Worm (Caenorhabditis elegans) whole organism, young adult: Measurements from ENCODE around the gene F01D5.3.
"Not testable (repeated sequence)": the region's sequence is repeated elsewhere in the genome, so short reads cannot be mapped to it uniquely, and the experiment has no call there.

Source experiments
- B0261.1 ChIP-seq: sonication (generic microtip); optimal IDR thresholded peaks from 2 replicates; lab custom pipeline; 2016; ENCODE audit warnings: mild to moderate bottlenecking, missing genetic modification characterization, moderate library complexity, missing compliant biosample characterization
- C06A6.2 ChIP-seq: fragments of 200-800 bp; sonication (Bioruptor generic); conservative IDR thresholded peaks from 2 replicates; pipeline ENCODE4 v1.3.6; 2022; ENCODE audit warnings: missing genetic modification characterization, missing compliant biosample characterization
- F23B12.7 ChIP-seq: sonication (generic microtip); optimal IDR thresholded peaks from 2 replicates; lab custom pipeline; 2017; ENCODE audit warnings: missing genetic modification characterization, mild to moderate bottlenecking, missing compliant biosample characterization, antibody characterized with exemption, moderate library complexity; ENCODE audit not compliant: insufficient read depth
- F37B4.10 ChIP-seq: fragments of 200-800 bp; sonication (Bioruptor generic); IDR thresholded peaks from 2 replicates; pipeline ENCODE4 v1.3.6; 2022; ENCODE audit warnings: missing genetic modification characterization, missing compliant biosample characterization
- F39B2.1 ChIP-seq: fragments of 200-800 bp; sonication (Bioruptor generic); IDR thresholded peaks from 2 replicates; pipeline ENCODE4 v1.3.6; 2022; ENCODE audit warnings: missing genetic modification reagents, missing genetic modification characterization, missing compliant biosample characterization
- T26A5.8 ChIP-seq: sonication (generic microtip); optimal IDR thresholded peaks from 2 replicates; lab custom pipeline; 2016; ENCODE audit warnings: missing genetic modification characterization, missing compliant biosample characterization
- Y53F4B.3 ChIP-seq: fragments of 200-800 bp; sonication (Bioruptor generic); IDR thresholded peaks from 2 replicates; pipeline ENCODE4 v1.3.6; 2022; ENCODE audit warnings: missing genetic modification reagents, missing genetic modification characterization, missing compliant biosample characterization
- Y56A3A.18 ChIP-seq: fragments of 200-800 bp; sonication (Bioruptor generic); IDR thresholded peaks from 2 replicates; pipeline ENCODE4 v1.3.6; 2022; ENCODE audit warnings: missing genetic modification reagents, missing genetic modification characterization, missing compliant biosample characterization
- cebp-1 ChIP-seq, 2 experiments: fragments of 200-800 bp in 1 of 2; sonication (Bioruptor generic) in 1 of 2; sonication (generic microtip) in 1 of 2; IDR thresholded peaks in 1 of 2; optimal IDR thresholded peaks in 1 of 2; 2 replicates each; pipeline versions ENCODE4 v1.3.6 to Lab custom; 2017 to 2022; ENCODE audit warnings: missing compliant biosample characterization in 2 of 2, missing genetic modification characterization in 2 of 2, mild to moderate bottlenecking in 1 of 2, missing genetic modification reagents in 1 of 2, moderate library complexity in 1 of 2
- ceh-79 ChIP-seq: sonication (generic microtip); optimal IDR thresholded peaks from 2 replicates; lab custom pipeline; 2017; ENCODE audit warnings: mild to moderate bottlenecking, missing genetic modification characterization, missing compliant biosample characterization
- egl-18 ChIP-seq: fragments of 200-800 bp; sonication (Bioruptor generic); IDR thresholded peaks from 2 replicates; pipeline ENCODE4 v1.3.6; 2022; ENCODE audit warnings: missing genetic modification reagents, missing genetic modification characterization, missing compliant biosample characterization
- egl-44 ChIP-seq: fragments of 200-800 bp; sonication (Bioruptor generic); IDR thresholded peaks from 2 replicates; pipeline ENCODE4 v1.3.6; 2022; ENCODE audit warnings: missing genetic modification reagents, missing genetic modification characterization, missing compliant biosample characterization
- egrh-3 ChIP-seq: fragments of 200-800 bp; sonication (Bioruptor generic); IDR thresholded peaks from 2 replicates; pipeline ENCODE4 v1.3.6; 2022; ENCODE audit warnings: missing genetic modification reagents, missing genetic modification characterization, missing compliant biosample characterization
- ets-4 ChIP-seq: fragments of 200-800 bp; sonication (Bioruptor generic); optimal IDR thresholded peaks from 2 replicates; lab custom pipeline; 2018; ENCODE audit warnings: mild to moderate bottlenecking, missing genetic modification characterization, missing compliant biosample characterization
- hsf-1 ChIP-seq: fragments of 200-800 bp; sonication (Bioruptor generic); IDR thresholded peaks from 2 replicates; pipeline ENCODE4 v1.3.6; 2022; ENCODE audit warnings: missing genetic modification reagents, missing genetic modification characterization, missing compliant biosample characterization
- lag-1 ChIP-seq: fragments of 200-800 bp; sonication (Bioruptor generic); IDR thresholded peaks from 2 replicates; pipeline ENCODE4 v1.3.6; 2022; ENCODE audit warnings: missing genetic modification reagents, missing genetic modification characterization, missing compliant biosample characterization
- madf-8 ChIP-seq: fragments of 200-800 bp; sonication (Bioruptor generic); conservative IDR thresholded peaks from 2 replicates; pipeline ENCODE4 v1.3.6; 2022; ENCODE audit warnings: missing genetic modification reagents, missing genetic modification characterization, missing compliant biosample characterization
- mcd-1 ChIP-seq: fragments of 200-800 bp; sonication (Bioruptor generic); IDR thresholded peaks from 2 replicates; pipeline ENCODE4 v1.3.6; 2022; ENCODE audit warnings: missing genetic modification reagents, missing genetic modification characterization, missing compliant biosample characterization
- mel-28 ChIP-seq: sonication (generic microtip); optimal IDR thresholded peaks from 2 replicates; lab custom pipeline; 2016; ENCODE audit warnings: borderline replicate concordance, mild to moderate bottlenecking, missing genetic modification characterization, missing compliant biosample characterization
- nfyb-1 ChIP-seq: fragments of 200-800 bp; sonication (Bioruptor generic); IDR thresholded peaks from 2 replicates; pipeline ENCODE4 v1.3.6; 2022; ENCODE audit warnings: missing genetic modification reagents, missing genetic modification characterization, missing compliant biosample characterization
- nhr-179 ChIP-seq: sonication (generic microtip); optimal IDR thresholded peaks from 2 replicates; lab custom pipeline; 2016; ENCODE audit warnings: mild to moderate bottlenecking, missing genetic modification characterization, missing compliant biosample characterization
- nhr-80 ChIP-seq: sonication (generic microtip); optimal IDR thresholded peaks from 2 replicates; lab custom pipeline; 2016; ENCODE audit warnings: missing genetic modification characterization, missing compliant biosample characterization
- pha-4 ChIP-seq: fragments of 150-350 bp; sonication (generic microtip); optimal IDR thresholded peaks from 2 replicates; lab custom pipeline; 2014; ENCODE audit warnings: missing biosample characterization, missing genetic modification reagents, missing genetic modification characterization
- rcor-1 ChIP-seq: fragments of 200-800 bp; sonication (Bioruptor generic); IDR thresholded peaks from 2 replicates; pipeline ENCODE4 v1.3.6; 2022; ENCODE audit warnings: missing genetic modification reagents, missing genetic modification characterization, missing compliant biosample characterization
- repo-1 ChIP-seq: sonication (generic microtip); optimal IDR thresholded peaks from 2 replicates; lab custom pipeline; 2017; ENCODE audit warnings: mild to moderate bottlenecking, missing genetic modification characterization, missing compliant biosample characterization
- sea-2 ChIP-seq: fragments of 200-800 bp; sonication (Bioruptor generic); IDR thresholded peaks from 2 replicates; pipeline ENCODE4 v1.3.6; 2022; ENCODE audit warnings: missing genetic modification characterization, missing compliant biosample characterization
- snpc-4 ChIP-seq, 5 experiments: fragments of 150-350 bp in 1 of 5; sonication (generic microtip) in 4 of 5; optimal IDR thresholded peaks; 2 replicates each; lab custom pipeline; 2014 to 2018; ENCODE audit warnings: missing genetic modification characterization in 5 of 5, missing biosample characterization in 3 of 5, antibody characterized with exemption in 2 of 5, mild to moderate bottlenecking in 2 of 5, missing compliant biosample characterization in 2 of 5, missing genotype in 2 of 5, moderate library complexity in 2 of 5, missing genetic modification reagents in 1 of 5
- unc-130 ChIP-seq: sonication (generic microtip); optimal IDR thresholded peaks from 2 replicates; lab custom pipeline; 2016; ENCODE audit warnings: missing genetic modification reagents, missing genetic modification characterization, missing compliant biosample characterization
- xnd-1 ChIP-seq: sonication (generic microtip); optimal IDR thresholded peaks from 2 replicates; lab custom pipeline; 2016; ENCODE audit warnings: missing genotype, missing genetic modification reagents, missing genetic modification characterization, missing compliant biosample characterization
- zfh-2 ChIP-seq: fragments of 200-800 bp; sonication (Bioruptor generic); conservative IDR thresholded peaks from 2 replicates; pipeline ENCODE4 v1.3.6; 2022; ENCODE audit warnings: missing genetic modification reagents, missing genetic modification characterization, missing compliant biosample characterization
- zim-3 ChIP-seq: sonication (generic microtip); optimal IDR thresholded peaks from 2 replicates; lab custom pipeline; 2017; ENCODE audit warnings: mild to moderate bottlenecking, missing genetic modification characterization, moderate library complexity, missing compliant biosample characterization
- ztf-18 ChIP-seq: sonication (generic microtip); optimal IDR thresholded peaks from 2 replicates; lab custom pipeline; 2016; ENCODE audit warnings: missing genotype, mild to moderate bottlenecking, missing genetic modification characterization, missing compliant biosample characterization
- ztf-25 ChIP-seq: fragments of 200-800 bp; sonication (Bioruptor generic); IDR thresholded peaks from 2 replicates; pipeline ENCODE4 v1.3.6; 2022; ENCODE audit warnings: missing genetic modification reagents, missing genetic modification characterization, missing compliant biosample characterization

Gene F01D5.3

DNA sequence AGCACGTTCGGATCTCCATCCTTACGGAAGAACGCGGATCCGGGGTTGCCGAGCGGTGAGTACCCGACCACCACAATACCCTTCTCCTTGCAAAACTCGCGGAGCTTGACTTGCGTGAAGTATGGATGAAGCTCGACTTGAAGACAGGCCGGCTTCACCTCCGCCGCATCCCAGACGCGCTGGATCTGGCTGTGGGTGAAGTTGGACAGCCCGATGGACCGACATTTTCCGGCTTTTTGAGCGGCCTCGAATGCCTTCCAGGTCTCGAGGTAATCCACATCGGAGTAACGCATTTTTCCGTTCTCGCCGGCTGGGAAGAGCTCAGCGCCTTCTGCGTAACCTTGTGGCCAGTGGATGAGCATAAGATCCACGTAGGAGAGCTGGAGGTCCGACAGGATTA lies 27.7 kb downstream of the F01D5.3 start:
- TF ChIP-seq madf-8 (GFP tag; lab: Robert Waterston, UW) (no peak), unc-130 (GFP tag; lab: Kevin White, UChicago) (no peak), F37B4.10 (GFP tag; lab: Robert Waterston, UW) (0 out of 2 replicates have a peak, but pooled peaks have one; percentile 84), rcor-1 (GFP tag; lab: Robert Waterston, UW) (no peak), zfh-2 (GFP tag; lab: Robert Waterston, UW) (peak; percentile 55; the same call in 1 of the 2 replicates), F23B12.7 (no peak)
- TF ChIP-seq, all 124 proteins: peak for 2

DNA sequence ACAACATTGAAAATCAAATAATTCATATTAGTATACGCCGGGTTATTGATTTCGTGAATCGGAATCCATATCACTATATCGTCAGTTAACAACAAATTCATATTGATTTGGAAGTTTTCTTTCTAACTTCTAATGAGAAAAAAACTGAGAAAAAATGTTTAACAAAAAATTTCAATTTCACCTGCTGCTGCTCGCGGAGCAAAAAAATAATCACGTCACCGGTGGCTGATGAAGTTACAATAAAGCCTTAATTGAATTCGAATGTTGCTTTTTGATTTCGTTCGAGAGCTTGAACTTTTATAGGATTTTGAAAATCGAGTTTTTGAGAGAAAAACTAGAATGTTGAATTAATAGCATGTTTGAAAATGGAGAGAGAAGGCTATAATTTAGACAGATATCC lies 31.0 kb downstream of the F01D5.3 start, which contains the start of gene sre-43:
Gene sre-43 (minus strand): TSS at position 101 of the 400 bp plus-strand sequence.
- TF ChIP-seq sea-2: no peak

DNA sequence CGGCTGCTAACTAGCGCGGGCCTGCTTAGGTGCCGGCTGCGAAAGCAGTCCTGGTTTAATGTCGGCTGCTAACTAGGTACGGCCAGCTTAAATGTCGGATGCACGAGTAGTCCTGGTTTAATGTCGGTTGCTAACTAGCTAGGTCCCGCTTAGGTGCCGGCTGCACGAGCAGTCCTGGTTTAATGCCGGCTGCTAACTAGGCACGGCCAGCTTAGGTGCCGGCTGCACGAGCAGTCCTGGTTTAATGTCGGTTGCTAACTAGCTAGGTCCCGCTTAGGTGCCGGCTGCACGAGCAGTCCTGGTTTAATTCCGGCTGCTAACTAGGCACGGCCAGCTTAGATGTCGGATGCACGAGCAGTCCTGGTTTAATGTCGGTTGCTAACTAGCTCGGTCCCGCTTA lies 31.9 kb downstream of the F01D5.3 start:
- TF ChIP-seq zfh-2 (GFP tag; lab: Robert Waterston, UW): peak; percentile 51; the same call in 1 of the 2 replicates
- TF ChIP-seq lag-1 (GFP tag; lab: Robert Waterston, UW): 0 out of 2 replicates have a peak, but pooled peaks have one; percentile 40
- TF ChIP-seq egrh-3: peak; percentile 36; the same call in 1 of the 2 replicates
- not testable (repeated sequence) for TF ChIP-seq snpc-4 (GFP tag; optimal IDR thresholded peaks at IDR 0.05; lab: Kevin White, UChicago)
- peak in 1 of 4 experiments; percentile 47 for TF ChIP-seq snpc-4 (tag; optimal IDR thresholded peaks at IDR 0.05; lab: Kevin White, UChicago)
- TF ChIP-seq, all 124 proteins: peak for 4; not testable (repeated sequence) for 120

DNA sequence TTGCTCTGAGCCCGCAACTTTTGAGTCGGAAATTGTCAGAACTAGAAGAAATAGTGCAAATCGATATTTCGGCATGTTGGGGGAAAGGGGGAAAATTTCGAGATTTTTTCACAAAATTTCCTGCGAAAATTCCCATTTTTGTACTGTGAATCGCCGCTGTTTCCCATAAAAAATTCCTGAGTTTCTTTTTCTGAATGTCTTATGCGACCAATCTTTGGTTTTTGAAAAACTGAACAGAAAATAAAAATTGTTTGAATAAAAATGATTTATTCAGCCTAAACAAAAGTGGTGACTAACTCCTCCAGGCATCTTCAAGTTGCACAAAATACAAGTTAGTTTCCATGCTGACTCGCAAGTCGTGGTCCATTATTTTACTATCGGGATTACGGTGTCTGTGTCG lies 33.7 kb downstream of the F01D5.3 start, which contains the start of gene W07G1.7:
Gene W07G1.7 (minus strand): TSS at position 101 of the 400 bp plus-strand sequence.
- TF ChIP-seq zim-3 (tag; lab: Kevin White, UChicago): no peak

DNA sequence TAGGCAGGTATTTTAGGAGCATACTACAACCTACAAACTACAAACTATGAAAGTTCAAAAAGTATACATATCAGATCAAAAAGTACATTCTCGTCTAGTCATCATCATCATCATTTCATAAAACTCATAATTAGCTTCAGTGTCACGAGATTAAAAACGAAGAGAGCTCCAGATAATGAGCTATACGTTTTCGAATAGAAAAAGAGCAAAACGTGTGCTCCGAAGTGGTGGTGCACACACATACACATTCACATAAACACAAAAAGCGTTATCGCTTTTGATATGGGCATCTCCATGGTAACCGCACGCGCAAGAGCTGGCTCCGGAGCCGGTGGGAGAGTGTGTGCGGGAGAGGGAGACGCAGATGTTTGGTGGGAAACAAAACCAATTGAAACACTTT lies 35.6 kb downstream of the F01D5.3 start:
- no peak for TF ChIP-seq ets-4 (GFP tag; lab: Kevin White, UChicago)
- no peak for TF ChIP-seq C06A6.2 (GFP tag; lab: Robert Waterston, UW)

DNA sequence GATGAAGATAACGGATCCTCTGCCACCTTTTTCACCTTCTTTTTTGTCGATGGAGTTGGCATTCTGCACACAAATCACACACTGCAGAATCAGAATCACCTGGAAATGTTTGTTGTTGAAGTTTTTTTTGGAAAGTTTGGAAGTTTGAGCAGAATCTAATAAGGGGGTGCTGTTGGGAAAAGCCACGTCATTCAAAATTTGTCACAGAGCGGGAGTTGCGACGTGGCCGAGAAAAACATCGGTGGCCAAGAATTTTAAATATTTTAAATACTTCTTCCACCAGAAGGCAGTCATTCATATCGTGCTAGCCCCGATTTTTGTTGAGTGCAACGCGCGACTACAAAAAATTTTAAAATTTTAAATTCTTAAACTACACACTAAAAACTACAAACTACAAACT lies 37.6 kb downstream of the F01D5.3 start, which contains the start of gene rpi-1:
Gene rpi-1 (minus strand): TSS at position 101 of the 400 bp plus-strand sequence.
- TF ChIP-seq ets-4 (GFP tag; lab: Kevin White, UChicago) (no peak), nfyb-1 (GFP tag; lab: Robert Waterston, UW) (no peak), ztf-25 (no peak), egl-44 (no peak), repo-1 (no peak), B0261.1 (tag; lab: Kevin White, UChicago) (no peak), ceh-79 (no peak), mel-28 (tag; lab: Kevin White, UChicago) (no peak), F39B2.1 (GFP tag; lab: Robert Waterston, UW) (no peak), F37B4.10 (GFP tag; lab: Robert Waterston, UW) (no peak), T26A5.8 (tag; lab: Kevin White, UChicago) (no peak), pha-4 (no peak), Y56A3A.18 (GFP tag; lab: Robert Waterston, UW) (no peak)

DNA sequence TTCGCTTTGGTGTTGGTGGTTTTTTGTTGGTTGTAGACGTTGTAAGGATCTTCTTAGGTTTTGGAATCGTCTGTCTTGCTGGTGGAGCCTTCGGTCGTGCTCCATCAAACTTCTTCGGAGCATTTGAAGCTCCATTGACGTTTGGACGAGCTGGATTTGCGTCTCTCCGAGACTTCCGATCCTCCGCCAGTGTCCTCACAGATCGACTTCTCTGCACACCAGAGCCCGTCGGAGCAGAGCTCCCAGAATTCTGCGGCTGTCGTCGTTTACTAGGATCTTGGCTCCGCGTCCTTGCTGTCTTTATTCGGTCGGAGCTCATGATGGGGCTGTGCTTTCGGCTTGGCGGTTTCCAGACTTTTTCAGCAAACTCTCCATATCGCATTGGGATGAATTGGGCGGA lies 38.4 kb downstream of the F01D5.3 start:
- TF ChIP-seq xnd-1: no peak
- TF ChIP-seq zfh-2 (GFP tag; lab: Robert Waterston, UW): peak; percentile 68

DNA sequence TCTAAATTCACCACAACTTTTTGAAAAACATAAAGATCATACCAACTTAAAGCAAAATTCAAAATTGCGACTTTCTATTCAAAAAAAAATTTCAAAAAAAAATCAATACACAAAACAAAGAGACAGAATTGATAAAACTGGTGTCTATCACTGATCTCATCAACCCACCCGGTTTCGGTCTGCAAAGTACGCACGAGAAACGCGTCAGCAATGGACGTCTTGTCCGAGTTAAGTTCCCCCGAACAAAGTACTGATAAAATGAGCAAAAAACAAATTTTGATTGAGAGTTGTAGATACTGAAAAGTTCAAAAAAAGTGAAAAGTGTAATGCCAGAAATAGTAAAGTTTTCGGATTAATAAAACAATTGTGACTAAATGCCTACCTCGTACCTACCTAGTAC lies 41.6 kb downstream of the F01D5.3 start:
- TF ChIP-seq ztf-18 (tag; lab: Kevin White, UChicago) (peak; percentile 80), cebp-1 (GFP tag; IDR thresholded peaks at IDR 0.05; lab: Robert Waterston, UW) (no peak), cebp-1 (tag; optimal IDR thresholded peaks at IDR 0.05; lab: Kevin White, UChicago) (peak; percentile 18), Y56A3A.18 (GFP tag; lab: Robert Waterston, UW) (no peak), Y53F4B.3 (GFP tag; lab: Robert Waterston, UW) (no peak), C06A6.2 (GFP tag; lab: Robert Waterston, UW) (no peak), hsf-1 (no peak), egl-18 (GFP tag; lab: Robert Waterston, UW) (no peak), nhr-80 (tag; lab: Kevin White, UChicago) (peak; percentile 76), mcd-1 (GFP tag; lab: Robert Waterston, UW) (0 out of 2 replicates have a peak, but pooled peaks have one; percentile 14), nhr-179 (tag; lab: Kevin White, UChicago) (no peak)
